Worm (Caenorhabditis elegans) whole organism, young adult: ENCODE measurements around the gene Y45G5AM.3.

Source experiments
- F23B12.7 ChIP-seq: sonication (generic microtip); optimal IDR thresholded peaks from 2 replicates; lab custom pipeline; 2017; ENCODE audit warnings: missing genetic modification characterization, mild to moderate bottlenecking, missing compliant biosample characterization, antibody characterized with exemption, moderate library complexity; ENCODE audit not compliant: insufficient read depth
- F52B5.7 ChIP-seq: sonication (generic microtip); optimal IDR thresholded peaks from 2 replicates; lab custom pipeline; 2016; ENCODE audit warnings: mild to moderate bottlenecking, missing genetic modification characterization, missing compliant biosample characterization
- aptf-2 ChIP-seq: fragments of 200-800 bp; sonication (Bioruptor generic); conservative IDR thresholded peaks from 2 replicates; pipeline ENCODE4 v1.3.6; 2022; ENCODE audit warnings: missing genetic modification reagents, missing genetic modification characterization, missing compliant biosample characterization
- bed-2 ChIP-seq: fragments of 200-800 bp; sonication (Bioruptor generic); IDR thresholded peaks from 2 replicates; pipeline ENCODE4 v1.3.6; 2022; ENCODE audit warnings: missing genetic modification reagents, missing genetic modification characterization, missing compliant biosample characterization
- ceh-79 ChIP-seq: sonication (generic microtip); optimal IDR thresholded peaks from 2 replicates; lab custom pipeline; 2017; ENCODE audit warnings: mild to moderate bottlenecking, missing genetic modification characterization, missing compliant biosample characterization
- egl-44 ChIP-seq: fragments of 200-800 bp; sonication (Bioruptor generic); IDR thresholded peaks from 2 replicates; pipeline ENCODE4 v1.3.6; 2022; ENCODE audit warnings: missing genetic modification reagents, missing genetic modification characterization, missing compliant biosample characterization
- hmg-20 ChIP-seq: fragments of 200-800 bp; sonication (Bioruptor generic); IDR thresholded peaks from 2 replicates; pipeline ENCODE4 v1.3.6; 2022; ENCODE audit warnings: missing genetic modification reagents, missing genetic modification characterization, missing compliant biosample characterization
- lag-1 ChIP-seq: fragments of 200-800 bp; sonication (Bioruptor generic); IDR thresholded peaks from 2 replicates; pipeline ENCODE4 v1.3.6; 2022; ENCODE audit warnings: missing genetic modification reagents, missing genetic modification characterization, missing compliant biosample characterization
- lin-26 ChIP-seq: fragments of 200-800 bp; sonication (Bioruptor generic); IDR thresholded peaks from 2 replicates; pipeline ENCODE4 v1.3.6; 2022; ENCODE audit warnings: missing genetic modification reagents, missing genetic modification characterization, missing compliant biosample characterization
- nhr-120 ChIP-seq: fragments of 200-800 bp; sonication (Bioruptor generic); IDR thresholded peaks from 2 replicates; pipeline ENCODE4 v1.3.6; 2022; ENCODE audit warnings: missing genetic modification characterization, missing compliant biosample characterization
- snpc-4 ChIP-seq, 5 experiments: fragments of 150-350 bp in 1 of 5; sonication (generic microtip) in 4 of 5; optimal IDR thresholded peaks; 2 replicates each; lab custom pipeline; 2014 to 2018; ENCODE audit warnings: missing genetic modification characterization in 5 of 5, missing biosample characterization in 3 of 5, antibody characterized with exemption in 2 of 5, mild to moderate bottlenecking in 2 of 5, missing compliant biosample characterization in 2 of 5, missing genotype in 2 of 5, moderate library complexity in 2 of 5, missing genetic modification reagents in 1 of 5
- ztf-22 ChIP-seq: fragments of 200-800 bp; sonication (Bioruptor generic); optimal IDR thresholded peaks from 2 replicates; lab custom pipeline; 2018; ENCODE audit warnings: mild to moderate bottlenecking, missing genetic modification characterization, moderate library complexity, missing compliant biosample characterization
- ztf-25 ChIP-seq: fragments of 200-800 bp; sonication (Bioruptor generic); IDR thresholded peaks from 2 replicates; pipeline ENCODE4 v1.3.6; 2022; ENCODE audit warnings: missing genetic modification reagents, missing genetic modification characterization, missing compliant biosample characterization

DNA sequence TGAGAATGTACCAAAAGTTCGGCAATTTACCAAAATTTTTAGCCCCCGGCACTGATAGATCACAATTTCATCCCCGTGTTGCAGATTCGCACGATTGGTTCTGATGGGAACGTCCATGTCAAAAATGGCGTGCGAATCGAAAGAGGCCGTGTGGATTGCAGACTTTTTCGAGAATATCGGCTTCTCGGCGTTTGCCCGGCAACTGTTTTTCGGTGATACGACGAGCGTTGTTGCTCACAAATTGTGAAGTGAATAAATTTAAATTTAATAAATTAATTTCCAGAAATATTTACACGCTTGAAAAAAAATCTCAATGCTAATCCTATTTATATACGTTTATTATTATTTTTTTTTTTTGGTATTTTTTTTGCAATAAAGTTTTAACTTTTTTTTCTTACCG lies 25.3 kb downstream of the Y45G5AM.3 start:
- no peak for TF ChIP-seq F52B5.7
- no peak for TF ChIP-seq hmg-20 (GFP tag; lab: Robert Waterston, UW)
- TF ChIP-seq ztf-22 (GFP tag; lab: Kevin White, UChicago): no peak
- TF ChIP-seq ztf-25 (GFP tag; lab: Robert Waterston, UW): no peak
- no peak for TF ChIP-seq egl-44
- TF ChIP-seq lin-26: no peak
- no peak for TF ChIP-seq ceh-79 (tag; lab: Kevin White, UChicago)
- no peak for TF ChIP-seq bed-2 (GFP tag; lab: Robert Waterston, UW)
- TF ChIP-seq aptf-2 (GFP tag; lab: Robert Waterston, UW): no peak
- no peak for TF ChIP-seq snpc-4 (GFP tag; optimal IDR thresholded peaks at IDR 0.05; lab: Kevin White, UChicago)
- no peak for TF ChIP-seq snpc-4 (tag; optimal IDR thresholded peaks at IDR 0.05; lab: Kevin White, UChicago)
- TF ChIP-seq F23B12.7 (tag; lab: Kevin White, UChicago): no peak
- TF ChIP-seq lag-1 (GFP tag; lab: Robert Waterston, UW): no peak
- no peak for TF ChIP-seq nhr-120 (GFP tag; lab: Robert Waterston, UW)
